Worm (Caenorhabditis elegans): ENCODE data around the gene ipp-5.

Gene ipp-5

DNA sequence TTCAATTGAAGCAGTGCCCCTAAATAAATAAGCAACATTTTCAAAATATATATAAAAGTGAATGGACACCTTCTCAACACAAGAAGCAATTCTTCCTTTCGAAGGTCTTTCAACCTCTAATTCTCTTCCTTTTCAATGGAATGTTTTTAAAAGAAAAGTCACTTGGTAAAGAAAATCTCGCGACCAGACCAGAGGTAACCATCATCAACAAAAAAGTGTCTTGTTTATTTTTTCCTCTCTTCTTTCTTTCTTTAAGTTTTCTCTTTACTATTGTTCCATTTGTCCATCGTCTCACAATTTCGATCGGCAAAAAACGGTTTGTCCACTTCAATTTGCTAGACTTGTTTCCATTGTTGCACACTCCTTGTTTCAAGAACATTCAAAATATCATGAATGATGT is 16.2 kb upstream of the ipp-5 start, which contains the start of gene C09B8.8:
Gene C09B8.8, plus strand, starts transcription at position 397 of the 400 bp plus-strand sequence.
- TF ChIP-seq lin-35 (GFP tag; optimal IDR thresholded peaks at IDR 0.05) (no peak), bed-1 (GFP tag; IDR thresholded peaks at IDR 0.05) (no peak), pbrm-1 (GFP tag; IDR thresholded peaks at IDR 0.05) (no peak), fkh-3 (tag; optimal IDR thresholded peaks at IDR 0.05) (no peak), aptf-2 (GFP tag; conservative IDR thresholded peaks at IDR 0.05) (no peak), repo-1 (tag; optimal IDR thresholded peaks at IDR 0.05) (no peak), dox-1 (GFP tag; IDR thresholded peaks at IDR 0.05) (no peak), ztf-3 (GFP tag; optimal IDR thresholded peaks at IDR 0.05) (no peak), F49E8.2 (tag; optimal IDR thresholded peaks at IDR 0.05; ENCODE audit: insufficient read depth) (no peak), T07F8.4 (tag; optimal IDR thresholded peaks at IDR 0.05) (no peak), pha-4 (tag; optimal IDR thresholded peaks at IDR 0.05) (no peak), lin-54 (GFP tag; optimal IDR thresholded peaks at IDR 0.05) (no peak), attf-3 (GFP tag; conservative IDR thresholded peaks at IDR 0.05) (no peak), F23B12.7 (tag; optimal IDR thresholded peaks at IDR 0.05; ENCODE audit: insufficient read depth) (no peak), T26A5.8 (tag; optimal IDR thresholded peaks at IDR 0.05) (no peak), F10E7.11 (tag; optimal IDR thresholded peaks at IDR 0.05) (no peak), F57A8.1 (GFP tag; optimal IDR thresholded peaks at IDR 0.05) (no peak), Y95B8A.8 (GFP tag; IDR thresholded peaks at IDR 0.05) (no peak), snpc-1.3 (tag; optimal IDR thresholded peaks at IDR 0.05; ENCODE audit: insufficient read depth) (no peak)

DNA sequence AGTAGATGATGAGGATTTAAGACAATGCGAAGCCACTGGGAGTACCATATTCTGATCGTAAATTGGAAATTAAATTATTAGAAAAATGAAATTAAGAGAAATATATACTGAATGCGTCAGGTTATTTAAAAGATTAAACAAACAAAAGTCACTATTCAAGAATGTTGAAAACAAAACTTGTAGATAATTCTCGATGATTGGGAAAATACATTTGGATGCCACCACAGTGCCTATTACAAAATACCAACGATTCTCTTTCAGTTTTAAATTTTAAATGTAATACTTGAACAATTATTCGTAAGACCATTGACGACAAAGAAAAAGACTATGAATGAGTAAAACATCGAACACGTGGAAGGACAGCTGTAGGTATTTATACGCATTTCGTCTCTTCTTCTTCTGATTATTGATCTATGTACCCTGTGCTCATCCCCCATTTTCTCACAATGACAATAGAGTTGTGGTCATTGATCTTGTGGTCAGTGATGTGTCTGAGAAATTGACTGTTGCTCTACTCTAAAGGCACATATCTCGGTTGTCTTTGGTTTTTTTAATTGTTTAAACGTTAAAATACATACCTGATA is 11.3 kb upstream of the ipp-5 start, which contains the start of gene C09B8.4:
Gene C09B8.4, minus strand, starts transcription at position 51 of the 584 bp plus-strand sequence.
- peak; percentile 0 for TF ChIP-seq nhr-80 (tag; optimal IDR thresholded peaks at IDR 0.05)
- peak in 1 of 2 experiments; percentile 87 for TF ChIP-seq let-607 (tag; optimal IDR thresholded peaks at IDR 0.05)
- no peak for TF ChIP-seq B0035.1 (tag; optimal IDR thresholded peaks at IDR 0.05)
- TF ChIP-seq tlf-1 (GFP tag; optimal IDR thresholded peaks at IDR 0.05) = no peak
- TF ChIP-seq nfya-2 (GFP tag; IDR thresholded peaks at IDR 0.05) = no peak
- no peak for TF ChIP-seq snpc-1.1 (tag; optimal IDR thresholded peaks at IDR 0.05; ENCODE audit: insufficient read depth)
- no peak for TF ChIP-seq rec-8 (tag; optimal IDR thresholded peaks at IDR 0.05)
- no peak for TF ChIP-seq madf-10 (tag; optimal IDR thresholded peaks at IDR 0.05)
- no peak for TF ChIP-seq F55B11.4 (tag; optimal IDR thresholded peaks at IDR 0.05; ENCODE audit: borderline replicate concordance, insufficient read depth)
- TF ChIP-seq lin-54 (GFP tag; optimal IDR thresholded peaks at IDR 0.05) = no peak
- no peak for TF ChIP-seq cebp-1 (GFP tag; IDR thresholded peaks at IDR 0.05)
- no peak for TF ChIP-seq cebp-1 (tag; optimal IDR thresholded peaks at IDR 0.05)
- TF ChIP-seq lsy-27 (tag; optimal IDR thresholded peaks at IDR 0.05; ENCODE audit: borderline replicate concordance, insufficient read depth) = no peak
- TF ChIP-seq ztf-6 (GFP tag; IDR thresholded peaks at IDR 0.05) = no peak
- TF ChIP-seq chd-7 (tag; optimal IDR thresholded peaks at IDR 0.05) = no peak
- TF ChIP-seq zim-3 (tag; optimal IDR thresholded peaks at IDR 0.05) = no peak
- TF ChIP-seq dox-1 (GFP tag; IDR thresholded peaks at IDR 0.05) = no peak
- TF ChIP-seq ceh-79 (tag; optimal IDR thresholded peaks at IDR 0.05) = no peak
- TF ChIP-seq attf-5 (GFP tag; optimal IDR thresholded peaks at IDR 0.05) = no peak

Measured in whole organism, young adult.